Fruit fly (Drosophila melanogaster) whole organism, wandering third instar larva: ENCODE measurements around the gene CG5946.

ENCODE experiments used
- Abd-B ChIP-seq: fragments of >200 bp; optimal IDR thresholded peaks from 2 replicates; lab custom pipeline; 2017; ENCODE audit warnings: missing biosample characterization, missing genetic modification characterization
- CG32264 ChIP-seq: fragments of 200-800 bp; sonication (Bioruptor generic); optimal IDR thresholded peaks from 2 replicates; lab custom pipeline; 2016; ENCODE audit warnings: missing biosample characterization, missing genetic modification characterization
- CG9705 ChIP-seq: fragments of 200-800 bp; sonication (Bioruptor generic); optimal IDR thresholded peaks from 2 replicates; lab custom pipeline; 2018; ENCODE audit warnings: missing biosample characterization, mild to moderate bottlenecking, missing genetic modification characterization
- CrebA ChIP-seq: fragments of 200-800 bp; sonication (Bioruptor generic); optimal IDR thresholded peaks from 2 replicates; lab custom pipeline; 2016; ENCODE audit warnings: missing biosample characterization, mild to moderate bottlenecking, missing genetic modification characterization, borderline replicate concordance
- Dfd ChIP-seq: fragments of >200 bp; optimal IDR thresholded peaks from 2 replicates; lab custom pipeline; 2017; ENCODE audit warnings: missing biosample characterization, missing genetic modification characterization
- Dif ChIP-seq: fragments of 200-275, 200-300 bp; sonication (Bioruptor generic); optimal IDR thresholded peaks from 2 replicates; lab custom pipeline; 2018; ENCODE audit warnings: missing biosample characterization, missing genetic modification characterization; ENCODE audit not compliant: partially characterized antibody
- GATAd ChIP-seq: sonication (Bioruptor generic); optimal IDR thresholded peaks from 2 replicates; lab custom pipeline; 2016; ENCODE audit warnings: missing biosample characterization, missing genetic modification characterization
- HLH106 ChIP-seq: fragments of 200-800 bp; optimal IDR thresholded peaks from 3 replicates; lab custom pipeline; 2019; ENCODE audit warnings: missing biosample characterization, mild to moderate bottlenecking, missing genetic modification characterization, moderate library complexity
- Hnf4 ChIP-seq: fragments of 200-800 bp; sonication (Bioruptor generic); optimal IDR thresholded peaks from 2 replicates; lab custom pipeline; 2016; ENCODE audit warnings: missing biosample characterization, mild to moderate bottlenecking, missing genetic modification characterization
- Hr78 ChIP-seq: fragments of >200 bp; optimal IDR thresholded peaks from 2 replicates; lab custom pipeline; 2017; ENCODE audit warnings: missing biosample characterization, missing genetic modification characterization
- Hr83 ChIP-seq: fragments of 200-300 bp; sonication (Bioruptor generic); optimal IDR thresholded peaks from 2 replicates; lab custom pipeline; 2016; ENCODE audit warnings: missing biosample characterization, mild to moderate bottlenecking, missing genetic modification characterization, moderate library complexity; ENCODE audit not compliant: poor library complexity, severe bottlenecking
- Jra ChIP-seq: sonication (Bioruptor generic); optimal IDR thresholded peaks from 2 replicates; lab custom pipeline; 2016; ENCODE audit warnings: missing biosample characterization, missing genetic modification characterization
- Mio ChIP-seq: sonication (Bioruptor generic); optimal IDR thresholded peaks from 2 replicates; lab custom pipeline; 2016; ENCODE audit warnings: missing biosample characterization, missing genetic modification characterization
- Myc ChIP-seq: fragments of >200 bp; optimal IDR thresholded peaks from 2 replicates; lab custom pipeline; 2017
- N ChIP-seq: fragments of >200 bp; optimal IDR thresholded peaks from 2 replicates; lab custom pipeline; 2018; ENCODE audit warnings: missing biosample characterization, missing external identifiers, missing genetic modification characterization
- OdsH ChIP-seq: fragments of 200-800 bp; sonication (Bioruptor generic); optimal IDR thresholded peaks from 2 replicates; lab custom pipeline; 2016; ENCODE audit warnings: missing biosample characterization, mild to moderate bottlenecking, missing genetic modification characterization
- Rel ChIP-seq, 2 experiments: fragments of 200-800 bp; sonication (Bioruptor generic) in 1 of 2; optimal IDR thresholded peaks; 2 replicates in 1 of 2; 3 replicates in 1 of 2; lab custom pipeline; 2016 to 2019; ENCODE audit warnings: mild to moderate bottlenecking in 2 of 2, missing biosample characterization in 2 of 2, missing genetic modification characterization in 2 of 2, moderate library complexity in 1 of 2
- Sp1 ChIP-seq: fragments of 200-800 bp; sonication (Bioruptor generic); optimal IDR thresholded peaks from 3 replicates; lab custom pipeline; 2019; ENCODE audit warnings: missing biosample characterization, mild to moderate bottlenecking, missing genetic modification characterization, moderate library complexity
- Vsx2 ChIP-seq: fragments of 200-300, 225-300 bp; sonication (Bioruptor generic); optimal IDR thresholded peaks from 2 replicates; lab custom pipeline; 2018; ENCODE audit warnings: missing biosample characterization, missing genetic modification characterization; ENCODE audit not compliant: partially characterized antibody
- br ChIP-seq: fragments of 200-800 bp; sonication (Bioruptor generic); optimal IDR thresholded peaks from 2 replicates; lab custom pipeline; 2016; ENCODE audit warnings: missing biosample characterization, missing genetic modification characterization
- brk ChIP-seq: fragments of 200-800 bp; sonication (Bioruptor generic); optimal IDR thresholded peaks from 2 replicates; lab custom pipeline; 2016; ENCODE audit warnings: missing biosample characterization, mild to moderate bottlenecking, missing genetic modification characterization
- dl ChIP-seq, 2 experiments: fragments of 175-275, 200-275 bp in 1 of 2; fragments of 200-275 bp in 1 of 2; sonication (Bioruptor generic); optimal IDR thresholded peaks; lab custom pipeline; 2018; ENCODE audit warnings: mild to moderate bottlenecking in 2 of 2, missing biosample characterization in 2 of 2, missing genetic modification characterization in 2 of 2, moderate library complexity in 2 of 2; ENCODE audit not compliant: partially characterized antibody in 2 of 2, insufficient read depth in 1 of 2
- dmrt93B ChIP-seq: fragments of 200-800 bp; sonication (Bioruptor generic); optimal IDR thresholded peaks from 2 replicates; lab custom pipeline; 2018; ENCODE audit warnings: missing biosample characterization, mild to moderate bottlenecking, missing genetic modification characterization
- dsf ChIP-seq: sonication (Bioruptor generic); optimal IDR thresholded peaks from 2 replicates; lab custom pipeline; 2016; ENCODE audit warnings: missing biosample characterization, missing genetic modification characterization, borderline replicate concordance
- ey ChIP-seq: fragments of 200-800 bp; sonication (Bioruptor generic); optimal IDR thresholded peaks from 2 replicates; lab custom pipeline; 2016; ENCODE audit warnings: missing biosample characterization, missing genetic modification characterization
- foxo ChIP-seq, 2 experiments: fragments of 200-800 bp; sonication (Bioruptor generic); optimal IDR thresholded peaks; 2 replicates in 1 of 2; 3 replicates in 1 of 2; lab custom pipeline; 2016 to 2017; ENCODE audit warnings: missing biosample characterization in 2 of 2, missing genetic modification characterization in 2 of 2
- fru ChIP-seq: fragments of 200-800 bp; sonication (Bioruptor generic); optimal IDR thresholded peaks from 3 replicates; lab custom pipeline; 2016; ENCODE audit warnings: missing biosample characterization, mild to moderate bottlenecking, missing genetic modification characterization
- h ChIP-seq: fragments of 200-800 bp; sonication (Bioruptor generic); optimal IDR thresholded peaks from 3 replicates; lab custom pipeline; 2016; ENCODE audit warnings: missing biosample characterization, mild to moderate bottlenecking, missing genetic modification characterization
- jim ChIP-seq: fragments of 175-275, 200-325 bp; sonication (Bioruptor generic); optimal IDR thresholded peaks from 2 replicates; lab custom pipeline; 2016; ENCODE audit warnings: missing biosample characterization, mild to moderate bottlenecking, missing genetic modification characterization
- lola ChIP-seq: fragments of >200 bp; optimal IDR thresholded peaks from 2 replicates; lab custom pipeline; 2017; ENCODE audit warnings: missing biosample characterization, missing genetic modification characterization
- pan ChIP-seq: fragments of >200 bp; optimal IDR thresholded peaks from 2 replicates; lab custom pipeline; 2017
- psq ChIP-seq: fragments of 200-800 bp; sonication (Bioruptor generic); optimal IDR thresholded peaks from 3 replicates; lab custom pipeline; 2017; ENCODE audit warnings: missing biosample characterization, mild to moderate bottlenecking, missing genetic modification characterization, moderate library complexity
- rgr ChIP-seq: fragments of 200-800 bp; sonication (Bioruptor generic); optimal IDR thresholded peaks from 3 replicates; lab custom pipeline; 2016; ENCODE audit warnings: missing biosample characterization, mild to moderate bottlenecking, missing genetic modification characterization
- sage ChIP-seq: fragments of 200-800 bp; sonication (Bioruptor generic); optimal IDR thresholded peaks from 2 replicates; lab custom pipeline; 2016; ENCODE audit warnings: missing biosample characterization, mild to moderate bottlenecking, missing genetic modification characterization
- sv ChIP-seq: fragments of 200-800 bp; sonication (Bioruptor generic); optimal IDR thresholded peaks from 3 replicates; lab custom pipeline; 2016; ENCODE audit warnings: missing biosample characterization, missing genetic modification characterization
- tai ChIP-seq: sonication (Bioruptor generic); optimal IDR thresholded peaks from 2 replicates; lab custom pipeline; 2016; ENCODE audit warnings: missing biosample characterization, missing genetic modification characterization
- usp ChIP-seq: fragments of >200 bp; optimal IDR thresholded peaks from 2 replicates; lab custom pipeline; 2017; ENCODE audit warnings: missing biosample characterization, missing genetic modification characterization
- woc ChIP-seq: sonication (Bioruptor generic); optimal IDR thresholded peaks from 2 replicates; lab custom pipeline; 2016; ENCODE audit warnings: missing biosample characterization, mild to moderate bottlenecking, missing genetic modification characterization

CG5946 gene

dm6 chr3L:11822446-11823334, 615 bp upstream of the CG5946 start, which contains the start of gene RpL10Ab:
Gene RpL10Ab, plus strand, starts transcription at chr3L:11822851.
- TF ChIP-seq woc: no peak
- TF ChIP-seq tai (GFP tag; lab: Kevin White, UChicago): no peak
- peak; percentile 65 for TF ChIP-seq Myc (lab: Kevin White, UChicago)
- peak; percentile 18 for TF ChIP-seq dsf
- peak; percentile 73 for TF ChIP-seq rgr (GFP tag; lab: Kevin White, UChicago)
- TF ChIP-seq CG32264 (GFP tag; lab: Kevin White, UChicago): no peak
- TF ChIP-seq fru (GFP tag; lab: Kevin White, UChicago): no peak
- TF ChIP-seq brk: no peak
- TF ChIP-seq ey: no peak
- TF ChIP-seq Sp1 (GFP tag; lab: Kevin White, UChicago): peak; percentile 60
- no peak for TF ChIP-seq usp
- TF ChIP-seq Hr78 (GFP tag; lab: Kevin White, UChicago): no peak
- TF ChIP-seq Dif: no peak
- TF ChIP-seq dl (GFP tag; optimal IDR thresholded peaks at IDR 0.05; lab: Kevin White, UChicago; ENCODE audit: insufficient read depth in 1 of 2, partially characterized antibody in 2 of 2): no peak
- peak; percentile 24 for TF ChIP-seq sage (GFP tag; lab: Kevin White, UChicago)
- TF ChIP-seq lola: no peak
- peak; percentile 47 for TF ChIP-seq HLH106 (tag; lab: Kevin White, UChicago)
- no peak for TF ChIP-seq N
- TF ChIP-seq Hnf4: peak; percentile 71
- TF ChIP-seq GATAd (GFP tag; lab: Kevin White, UChicago): no peak
- no peak for TF ChIP-seq Mio (GFP tag; lab: Kevin White, UChicago)
- no peak for TF ChIP-seq Vsx2 (GFP tag; lab: Kevin White, UChicago)
- TF ChIP-seq Dfd (GFP tag; lab: Kevin White, UChicago): no peak
- TF ChIP-seq CrebA (GFP tag; lab: Kevin White, UChicago): no peak
- peak; percentile 5 for TF ChIP-seq sv (GFP tag; lab: Kevin White, UChicago)
- peak; percentile 96 for TF ChIP-seq Hr83
- TF ChIP-seq psq (GFP tag; lab: Kevin White, UChicago): peak; percentile 45
- TF ChIP-seq Abd-B: no peak
- no peak for TF ChIP-seq jim (GFP tag; lab: Kevin White, UChicago)
- TF ChIP-seq pan (lab: Kevin White, UChicago): no peak
- TF ChIP-seq Jra (GFP tag; lab: Kevin White, UChicago): peak; percentile 45
- TF ChIP-seq CG9705 (GFP tag; lab: Kevin White, UChicago): peak; percentile 53
- TF ChIP-seq h (GFP tag; lab: Kevin White, UChicago): peak; percentile 67
- TF ChIP-seq br (GFP tag; lab: Kevin White, UChicago): peak; percentile 54
- peak in 1 of 2 experiments; percentile 70 for TF ChIP-seq foxo (GFP tag; optimal IDR thresholded peaks at IDR 0.05; lab: Kevin White, UChicago)
- TF ChIP-seq dmrt93B (GFP tag; lab: Kevin White, UChicago): peak; percentile 62
- peak; percentile 5 for TF ChIP-seq OdsH (GFP tag; lab: Kevin White, UChicago)
- no peak for TF ChIP-seq Rel (GFP tag; optimal IDR thresholded peaks at IDR 0.05; lab: Kevin White, UChicago)
- peak; percentile 16 for TF ChIP-seq Rel (tag; optimal IDR thresholded peaks at IDR 0.05; lab: Kevin White, UChicago)

- no peak for TF ChIP-seq Dfd (GFP tag; lab: Kevin White, UChicago)
- TF ChIP-seq dl (GFP tag; optimal IDR thresholded peaks at IDR 0.05; lab: Kevin White, UChicago; ENCODE audit: insufficient read depth in 1 of 2, partially characterized antibody in 2 of 2): peak; percentile 72 to 78
- no peak for TF ChIP-seq CrebA (GFP tag; lab: Kevin White, UChicago)
- no peak for TF ChIP-seq GATAd (GFP tag; lab: Kevin White, UChicago)
- TF ChIP-seq CG32264 (GFP tag; lab: Kevin White, UChicago): no peak
- TF ChIP-seq CG9705 (GFP tag; lab: Kevin White, UChicago): no peak
- TF ChIP-seq sv (GFP tag; lab: Kevin White, UChicago): no peak
- TF ChIP-seq Abd-B: no peak
- peak in 1 of 2 experiments; percentile 50 for TF ChIP-seq foxo (GFP tag; optimal IDR thresholded peaks at IDR 0.05; lab: Kevin White, UChicago)
- no peak for TF ChIP-seq dsf
- peak; percentile 54 for TF ChIP-seq Vsx2 (GFP tag; lab: Kevin White, UChicago)
- peak; percentile 29 for TF ChIP-seq Jra (GFP tag; lab: Kevin White, UChicago)
- TF ChIP-seq N: no peak
- TF ChIP-seq h (GFP tag; lab: Kevin White, UChicago): peak; percentile 75
- TF ChIP-seq pan (lab: Kevin White, UChicago): no peak
- no peak for TF ChIP-seq lola
- TF ChIP-seq Sp1 (GFP tag; lab: Kevin White, UChicago): no peak
- no peak for TF ChIP-seq Rel (GFP tag; optimal IDR thresholded peaks at IDR 0.05; lab: Kevin White, UChicago)
- TF ChIP-seq Rel (tag; optimal IDR thresholded peaks at IDR 0.05; lab: Kevin White, UChicago): no peak
- TF ChIP-seq Myc (lab: Kevin White, UChicago): no peak
- TF ChIP-seq br (GFP tag; lab: Kevin White, UChicago): peak; percentile 31
- TF ChIP-seq Hr78 (GFP tag; lab: Kevin White, UChicago): no peak
- TF ChIP-seq HLH106 (tag; lab: Kevin White, UChicago): no peak
- peak; percentile 21 for TF ChIP-seq rgr (GFP tag; lab: Kevin White, UChicago)
- TF ChIP-seq psq (GFP tag; lab: Kevin White, UChicago): no peak
- peak; percentile 67 for TF ChIP-seq woc
- TF ChIP-seq Hnf4: peak; percentile 37
- TF ChIP-seq brk: peak; percentile 74
- no peak for TF ChIP-seq jim (GFP tag; lab: Kevin White, UChicago)
- no peak for TF ChIP-seq OdsH (GFP tag; lab: Kevin White, UChicago)
- TF ChIP-seq fru (GFP tag; lab: Kevin White, UChicago): peak; percentile 55
- no peak for TF ChIP-seq tai (GFP tag; lab: Kevin White, UChicago)
- TF ChIP-seq Dif: peak; percentile 88
- peak; percentile 38 for TF ChIP-seq Hr83
- TF ChIP-seq sage (GFP tag; lab: Kevin White, UChicago): peak; percentile 36
These were observed 2.2 kb downstream of the CG5946 start for dm6 chr3L:11819639-11820456.
